Worm (Caenorhabditis elegans): Measurements from ENCODE around the gene Y70C5A.2.

Gene Y70C5A.2

ce11 chrV:16606313-16606712, 16.7 kb downstream of the Y70C5A.2 start, which contains the start of gene Y32B12C.1:
Y32B12C.1 (plus strand) TSS chrV:16606613.
- no peak for TF ChIP-seq skn-1 (tag; optimal IDR thresholded peaks at IDR 0.05)
- no peak for TF ChIP-seq elt-1 (tag; optimal IDR thresholded peaks at IDR 0.05)
- TF ChIP-seq lin-39 (tag; optimal IDR thresholded peaks at IDR 0.05) = no peak
- TF ChIP-seq C34F6.9 (tag; optimal IDR thresholded peaks at IDR 0.05) = no peak
- no peak for TF ChIP-seq sma-9 (GFP tag; optimal IDR thresholded peaks at IDR 0.05)
- TF ChIP-seq sma-9 (tag; optimal IDR thresholded peaks at IDR 0.05) = no peak
- TF ChIP-seq ztf-11 (tag; optimal IDR thresholded peaks at IDR 0.05) = no peak
- TF ChIP-seq nhr-237 (tag; optimal IDR thresholded peaks at IDR 0.05) = no peak
- no peak for TF ChIP-seq fos-1 (tag; optimal IDR thresholded peaks at IDR 0.05)
- TF ChIP-seq lsy-2 (tag; optimal IDR thresholded peaks at IDR 0.05) = no peak
- TF ChIP-seq alr-1 (tag; optimal IDR thresholded peaks at IDR 0.05) = no peak
- TF ChIP-seq ztf-1 (GFP tag; conservative IDR thresholded peaks at IDR 0.05) = no peak
- TF ChIP-seq unc-39 (tag; optimal IDR thresholded peaks at IDR 0.05) = no peak
- TF ChIP-seq egl-27 (tag; optimal IDR thresholded peaks at IDR 0.05) = no peak
- no peak for TF ChIP-seq nhr-11 (tag; optimal IDR thresholded peaks at IDR 0.05)
- no peak for TF ChIP-seq R02D3.7 (tag; optimal IDR thresholded peaks at IDR 0.05)
- no peak for TF ChIP-seq ama-1 (optimal IDR thresholded peaks at IDR 0.05)
- TF ChIP-seq blmp-1 (tag; optimal IDR thresholded peaks at IDR 0.05; ENCODE audit: insufficient read depth) = no peak
- TF ChIP-seq elt-3 (tag; optimal IDR thresholded peaks at IDR 0.05) = no peak
- TF ChIP-seq ZK546.5 (tag; optimal IDR thresholded peaks at IDR 0.05) = no peak

- TF ChIP-seq elt-1 (tag; optimal IDR thresholded peaks at IDR 0.05) (no peak), fos-1 (tag; optimal IDR thresholded peaks at IDR 0.05) (peak; percentile 74)
These were observed 17.5 kb downstream of the Y70C5A.2 start for ce11 chrV:16605463-16605862.

- TF ChIP-seq skn-1 (tag; optimal IDR thresholded peaks at IDR 0.05) (no peak), fos-1 (tag; optimal IDR thresholded peaks at IDR 0.05) (peak; percentile 18)
These were observed 18.7 kb downstream of the Y70C5A.2 start for ce11 chrV:16604301-16604700.

- TF ChIP-seq unc-55 (GFP tag; optimal IDR thresholded peaks at IDR 0.05) = no peak
- no peak for TF ChIP-seq crh-2 (tag; optimal IDR thresholded peaks at IDR 0.05)
- TF ChIP-seq aly-2 (tag; optimal IDR thresholded peaks at IDR 0.05) = no peak
- TF ChIP-seq ceh-16 (tag; optimal IDR thresholded peaks at IDR 0.05) = no peak
- TF ChIP-seq C34F6.9 (tag; optimal IDR thresholded peaks at IDR 0.05) = no peak
- TF ChIP-seq blmp-1 (tag; optimal IDR thresholded peaks at IDR 0.05; ENCODE audit: insufficient read depth) = no peak
- no peak for TF ChIP-seq ama-1 (optimal IDR thresholded peaks at IDR 0.05)
- no peak for TF ChIP-seq sem-4 (tag; optimal IDR thresholded peaks at IDR 0.05)
- TF ChIP-seq snpc-4 (tag; optimal IDR thresholded peaks at IDR 0.05) = no peak
- no peak for TF ChIP-seq nhr-11 (tag; optimal IDR thresholded peaks at IDR 0.05)
- no peak for TF ChIP-seq gmeb-1 (tag; optimal IDR thresholded peaks at IDR 0.05)
- TF ChIP-seq skn-1 (tag; optimal IDR thresholded peaks at IDR 0.05) = no peak
- no peak for TF ChIP-seq nhr-129 (tag; optimal IDR thresholded peaks at IDR 0.05)
- TF ChIP-seq mdl-1 (tag; optimal IDR thresholded peaks at IDR 0.05) = no peak
- TF ChIP-seq ztf-11 (tag; optimal IDR thresholded peaks at IDR 0.05) = no peak
- no peak for TF ChIP-seq F13H6.1 (tag; optimal IDR thresholded peaks at IDR 0.05)
- no peak for TF ChIP-seq nhr-23 (tag; optimal IDR thresholded peaks at IDR 0.05)
- TF ChIP-seq R02D3.7 (tag; optimal IDR thresholded peaks at IDR 0.05) = no peak
- no peak for TF ChIP-seq zag-1 (tag; optimal IDR thresholded peaks at IDR 0.05)
- no peak for TF ChIP-seq mbf-1 (tag; optimal IDR thresholded peaks at IDR 0.05)
These were observed 19.9 kb downstream of the Y70C5A.2 start, which contains the start of gene T03E6.8 for ce11 chrV:16603102-16603501. T03E6.8 (minus strand) TSS chrV:16603202.

- TF ChIP-seq dmd-4 (tag; optimal IDR thresholded peaks at IDR 0.05) (no peak), F13H6.1 (tag; optimal IDR thresholded peaks at IDR 0.05) (no peak), nhr-10 (tag; optimal IDR thresholded peaks at IDR 0.05) (no peak), gmeb-1 (tag; optimal IDR thresholded peaks at IDR 0.05) (no peak), snpc-4 (tag; optimal IDR thresholded peaks at IDR 0.05) (no peak), unc-62 (GFP tag; optimal IDR thresholded peaks at IDR 0.05) (no peak), alr-1 (tag; optimal IDR thresholded peaks at IDR 0.05) (no peak), peb-1 (tag; optimal IDR thresholded peaks at IDR 0.05) (no peak), sma-9 (GFP tag; optimal IDR thresholded peaks at IDR 0.05) (no peak), sma-9 (tag; optimal IDR thresholded peaks at IDR 0.05) (no peak), mdl-1 (tag; optimal IDR thresholded peaks at IDR 0.05) (no peak), elt-1 (tag; optimal IDR thresholded peaks at IDR 0.05) (no peak), ztf-11 (tag; optimal IDR thresholded peaks at IDR 0.05) (no peak), unc-39 (tag; optimal IDR thresholded peaks at IDR 0.05) (no peak), lin-11 (tag; optimal IDR thresholded peaks at IDR 0.05) (no peak), R02D3.7 (tag; optimal IDR thresholded peaks at IDR 0.05) (no peak), nhr-25 (tag; optimal IDR thresholded peaks at IDR 0.05) (no peak), ztf-1 (GFP tag; conservative IDR thresholded peaks at IDR 0.05) (no peak), nhr-77 (tag; optimal IDR thresholded peaks at IDR 0.05) (no peak), nhr-129 (tag; optimal IDR thresholded peaks at IDR 0.05) (no peak)
These were observed 22.4 kb downstream of the Y70C5A.2 start, which contains the start of gene T03E6.9 for ce11 chrV:16600623-16601022. T03E6.9 (minus strand) TSS chrV:16600723.

Measured in whole organism, L2 larva.